Worm (Caenorhabditis elegans): ENCODE measurements around the gene T01E8.8.
A peak's percentile ranks its signal among the peaks of the same experiment; 100 is the strongest.

The T01E8.8 gene

ce11 chrII:10271093-10271492, 40.0 kb downstream of the T01E8.8 start, which contains the start of gene F54B3.4:
Gene F54B3.4 (minus strand): TSS chrII:10271193.
- TF ChIP-seq hlh-8 (tag; optimal IDR thresholded peaks at IDR 0.05) (no peak), npax-4 (tag; optimal IDR thresholded peaks at IDR 0.05) (no peak), hlh-30 (tag; optimal IDR thresholded peaks at IDR 0.05; ENCODE audit: insufficient read depth) (no peak), Y22D7AL.16 (tag; optimal IDR thresholded peaks at IDR 0.05) (no peak), unc-55 (GFP tag; optimal IDR thresholded peaks at IDR 0.05) (no peak), fkh-10 (GFP tag; optimal IDR thresholded peaks at IDR 0.05) (no peak), fkh-6 (tag; optimal IDR thresholded peaks at IDR 0.05) (no peak), hlh-13 (GFP tag; optimal IDR thresholded peaks at IDR 0.05) (no peak), unc-86 (tag; optimal IDR thresholded peaks at IDR 0.05) (no peak), tbx-7 (tag; optimal IDR thresholded peaks at IDR 0.05) (no peak), pros-1 (tag; optimal IDR thresholded peaks at IDR 0.05) (no peak), ceh-6 (GFP tag; optimal IDR thresholded peaks at IDR 0.05) (no peak), dmd-4 (tag; optimal IDR thresholded peaks at IDR 0.05; ENCODE audit: borderline replicate concordance) (no peak), tbx-2 (tag; optimal IDR thresholded peaks at IDR 0.05) (no peak)

- TF ChIP-seq che-1 (tag; optimal IDR thresholded peaks at IDR 0.05): no peak
- TF ChIP-seq unc-42 (tag; optimal IDR thresholded peaks at IDR 0.05): peak; percentile 19
Observed at ce11 chrII:10279561-10279960, 48.5 kb downstream of the T01E8.8 start, which contains the start of gene ZK971.1. Gene ZK971.1 (minus strand): TSS chrII:10279661.

ce11 chrII:10281674-10282073, 50.6 kb downstream of the T01E8.8 start:
- TF ChIP-seq K02D7.2 (tag; optimal IDR thresholded peaks at IDR 0.05) (no peak), ttx-3 (tag; optimal IDR thresholded peaks at IDR 0.05) (no peak), pha-4 (tag; optimal IDR thresholded peaks at IDR 0.05) (no peak), ets-4 (tag; optimal IDR thresholded peaks at IDR 0.05) (no peak), T23F11.4 (GFP tag; optimal IDR thresholded peaks at IDR 0.05) (no peak), ceh-14 (tag; optimal IDR thresholded peaks at IDR 0.05) (no peak), ama-1 (optimal IDR thresholded peaks at IDR 0.05) (no peak), ztf-16 (tag; optimal IDR thresholded peaks at IDR 0.05) (no peak), K09A11.1 (tag; optimal IDR thresholded peaks at IDR 0.05; ENCODE audit: insufficient read depth) (no peak), unc-86 (tag; optimal IDR thresholded peaks at IDR 0.05) (no peak)

ce11 chrII:10283145-10283544, 52.1 kb downstream of the T01E8.8 start:
- TF ChIP-seq elt-4 (tag; optimal IDR thresholded peaks at IDR 0.05) (no peak), ceh-34 (tag; optimal IDR thresholded peaks at IDR 0.05) (no peak), F13H6.1 (tag; optimal IDR thresholded peaks at IDR 0.05) (no peak), K02D7.2 (tag; optimal IDR thresholded peaks at IDR 0.05) (no peak), madf-2 (tag; optimal IDR thresholded peaks at IDR 0.05) (no peak), Y22D7AL.16 (tag; optimal IDR thresholded peaks at IDR 0.05) (no peak), mec-3 (tag; optimal IDR thresholded peaks at IDR 0.05; ENCODE audit: borderline replicate concordance) (no peak)

ce11 chrII:10284991-10285390, 53.9 kb downstream of the T01E8.8 start:
- TF ChIP-seq dmd-4 (tag; optimal IDR thresholded peaks at IDR 0.05; ENCODE audit: borderline replicate concordance) (no peak), unc-42 (tag; optimal IDR thresholded peaks at IDR 0.05) (no peak), fkh-6 (tag; optimal IDR thresholded peaks at IDR 0.05) (no peak), elt-2 (tag; optimal IDR thresholded peaks at IDR 0.05) (no peak), K09A11.1 (tag; optimal IDR thresholded peaks at IDR 0.05; ENCODE audit: insufficient read depth) (no peak), hlh-6 (tag; optimal IDR thresholded peaks at IDR 0.05) (no peak), ztf-16 (tag; optimal IDR thresholded peaks at IDR 0.05) (no peak), ceh-22 (tag; optimal IDR thresholded peaks at IDR 0.05) (no peak), ceh-18 (tag; optimal IDR thresholded peaks at IDR 0.05) (no peak), eyg-1 (tag; optimal IDR thresholded peaks at IDR 0.05) (no peak), che-1 (tag; optimal IDR thresholded peaks at IDR 0.05) (no peak), Y22D7AL.16 (tag; optimal IDR thresholded peaks at IDR 0.05) (no peak), lim-6 (tag; optimal IDR thresholded peaks at IDR 0.05) (no peak), zip-5 (tag; optimal IDR thresholded peaks at IDR 0.05) (no peak), pros-1 (tag; optimal IDR thresholded peaks at IDR 0.05) (no peak), pqm-1 (tag; optimal IDR thresholded peaks at IDR 0.05) (no peak), ceh-24 (tag; optimal IDR thresholded peaks at IDR 0.05) (no peak), K02D7.2 (tag; optimal IDR thresholded peaks at IDR 0.05) (no peak), ceh-19 (GFP tag; optimal IDR thresholded peaks at IDR 0.05) (no peak)

All from whole organism, late embryonic.